Fruit fly (Drosophila melanogaster) whole organism, embryonic: ENCODE data around the gene Mis12.

Experiments
- CG12942 ChIP-seq: fragments of 200-800 bp; sonication (Bioruptor generic); optimal IDR thresholded peaks from 3 replicates; lab custom pipeline; 2016; ENCODE audit warnings: missing biosample characterization, missing genetic modification characterization
- CG15269 ChIP-seq: fragments of 200-800 bp; sonication (Bioruptor generic); optimal IDR thresholded peaks from 2 replicates; lab custom pipeline; 2018; ENCODE audit warnings: missing biosample characterization, mild to moderate bottlenecking, missing genetic modification characterization, moderate library complexity
- CG18476 ChIP-seq: fragments of 200-800 bp; sonication (Bioruptor generic); optimal IDR thresholded peaks from 2 replicates; lab custom pipeline; 2016; ENCODE audit warnings: missing biosample characterization, mild to moderate bottlenecking, missing genetic modification characterization
- CG2889 ChIP-seq: fragments of 200-800 bp; sonication (Bioruptor generic); IDR thresholded peaks from 3 replicates; pipeline ENCODE4 v1.3.6; 2022; ENCODE audit warnings: missing biosample characterization, missing genetic modification characterization
- CG34422 ChIP-seq: fragments of 200-800 bp; sonication (Bioruptor generic); IDR thresholded peaks from 3 replicates; pipeline ENCODE4 v1.3.6; 2022; ENCODE audit warnings: missing biosample characterization, missing genetic modification characterization
- CG4404 ChIP-seq: fragments of 200-800 bp; sonication (Bioruptor generic); IDR thresholded peaks from 2 replicates; pipeline ENCODE4 v1.3.6; 2022; ENCODE audit warnings: missing biosample characterization, missing genetic modification characterization
- CG4707 ChIP-seq: fragments of 200-800 bp; sonication (Bioruptor generic); optimal IDR thresholded peaks from 2 replicates; lab custom pipeline; 2018; ENCODE audit warnings: missing biosample characterization, mild to moderate bottlenecking, missing genetic modification characterization, moderate library complexity
- CG6175 ChIP-seq: fragments of 200-800 bp; sonication (Bioruptor generic); IDR thresholded peaks from 3 replicates; pipeline ENCODE4 v1.3.6; 2022; ENCODE audit warnings: missing biosample characterization, missing genetic modification characterization
- CG6765 ChIP-seq: fragments of 200-800 bp; sonication (Bioruptor generic); optimal IDR thresholded peaks from 3 replicates; lab custom pipeline; 2017; ENCODE audit warnings: missing biosample characterization, mild to moderate bottlenecking, missing genetic modification characterization
- CG7271 ChIP-seq: fragments of 200-800 bp; sonication (Bioruptor generic); optimal IDR thresholded peaks from 2 replicates; lab custom pipeline; 2018; ENCODE audit warnings: missing biosample characterization, mild to moderate bottlenecking, missing genetic modification characterization, moderate library complexity
- CG7987 ChIP-seq: fragments of 200-800 bp; sonication (Bioruptor generic); optimal IDR thresholded peaks from 2 replicates; lab custom pipeline; 2018; ENCODE audit warnings: missing biosample characterization, mild to moderate bottlenecking, missing genetic modification characterization, moderate library complexity
- D19B ChIP-seq: fragments of 200-800 bp; sonication (Bioruptor generic); optimal IDR thresholded peaks from 2 replicates; lab custom pipeline; 2017; ENCODE audit warnings: missing biosample characterization, mild to moderate bottlenecking, missing genetic modification characterization
- Ets65A ChIP-seq: fragments of 200-800 bp; sonication (Bioruptor generic); peaks from one replicate; lab custom pipeline; 2016; ENCODE audit warnings: missing biosample characterization, missing genetic modification characterization
- HLH54F ChIP-seq: fragments of 200-800 bp; sonication (Bioruptor generic); optimal IDR thresholded peaks from 3 replicates; lab custom pipeline; 2016; ENCODE audit warnings: missing biosample characterization, missing genetic modification characterization
- HmgD ChIP-seq: fragments of 200-800 bp; sonication (Bioruptor generic); optimal IDR thresholded peaks from 3 replicates; lab custom pipeline; 2016; ENCODE audit warnings: missing biosample characterization, missing genetic modification characterization
- Hr78 ChIP-seq, 2 experiments: fragments of 200-800 bp in 1 of 2; fragments of >200 bp in 1 of 2; sonication (Bioruptor generic) in 1 of 2; optimal IDR thresholded peaks; 2 replicates each; lab custom pipeline; 2017 to 2019; ENCODE audit warnings: missing biosample characterization in 2 of 2, missing genetic modification characterization in 2 of 2, mild to moderate bottlenecking in 1 of 2, moderate library complexity in 1 of 2
- Jarid2 ChIP-seq: fragments of 200-800 bp; sonication (Bioruptor generic); optimal IDR thresholded peaks from 3 replicates; lab custom pipeline; 2017; ENCODE audit warnings: mild to moderate bottlenecking, missing biosample characterization, missing genetic modification reagents, missing genetic modification characterization
- Oaz ChIP-seq: fragments of 200-800 bp; sonication (Bioruptor generic); IDR thresholded peaks from 2 replicates; pipeline ENCODE4 v1.3.6; 2022; ENCODE audit warnings: missing biosample characterization, missing genetic modification characterization
- Pdp1 ChIP-seq, 2 experiments: fragments of 200-800 bp; sonication (Bioruptor generic); optimal IDR thresholded peaks; 3 replicates each; lab custom pipeline; 2016; ENCODE audit warnings: missing biosample characterization in 2 of 2, missing genetic modification characterization in 2 of 2, mild to moderate bottlenecking in 1 of 2, moderate library complexity in 1 of 2
- Sox102F ChIP-seq: fragments of 200-800 bp; sonication (Bioruptor generic); optimal IDR thresholded peaks from 2 replicates; lab custom pipeline; 2018; ENCODE audit warnings: missing biosample characterization, mild to moderate bottlenecking, missing genetic modification characterization, moderate library complexity
- Taf1 ChIP-seq: fragments of 200-800 bp; sonication (Bioruptor generic); IDR thresholded peaks from 2 replicates; pipeline ENCODE4 v1.3.6; 2022; ENCODE audit warnings: missing biosample characterization, missing genetic modification characterization
- ab ChIP-seq: fragments of 200-800 bp; sonication (Bioruptor generic); optimal IDR thresholded peaks from 2 replicates; lab custom pipeline; 2016; ENCODE audit warnings: missing biosample characterization, missing genetic modification characterization
- abd-A ChIP-seq: fragments of 200-800 bp; sonication (Bioruptor generic); optimal IDR thresholded peaks from 3 replicates; lab custom pipeline; 2019; ENCODE audit warnings: missing biosample characterization, mild to moderate bottlenecking, missing genetic modification characterization, moderate library complexity
- ase ChIP-seq: fragments of 200-800 bp; sonication (Bioruptor generic); IDR thresholded peaks from 3 replicates; pipeline ENCODE4 v1.3.6; 2022; ENCODE audit warnings: missing biosample characterization, missing genetic modification characterization
- cad ChIP-seq: fragments of >200 bp; optimal IDR thresholded peaks from 2 replicates; lab custom pipeline; 2017; ENCODE audit warnings: missing biosample characterization, missing genetic modification characterization
- chinmo ChIP-seq: fragments of 200-800 bp; sonication (Bioruptor generic); IDR thresholded peaks from 4 replicates; pipeline ENCODE4 v1.3.6; 2022; ENCODE audit warnings: missing biosample characterization, missing genetic modification characterization; ENCODE audit not compliant: partially characterized antibody
- crol ChIP-seq: fragments of 200-800 bp; sonication (Bioruptor generic); IDR thresholded peaks from 2 replicates; pipeline ENCODE4 v1.3.6; 2022; ENCODE audit warnings: missing biosample characterization, missing genetic modification characterization
- crp ChIP-seq, 2 experiments: fragments of 200-800 bp; sonication (Bioruptor generic); optimal IDR thresholded peaks; 2 replicates in 1 of 2; 3 replicates in 1 of 2; lab custom pipeline; 2017; ENCODE audit warnings: missing biosample characterization in 2 of 2, missing genetic modification characterization in 2 of 2, mild to moderate bottlenecking in 1 of 2, moderate library complexity in 1 of 2
- ems ChIP-seq: fragments of 200-800 bp; sonication (Bioruptor generic); optimal IDR thresholded peaks from 3 replicates; lab custom pipeline; 2016; ENCODE audit warnings: missing biosample characterization, missing genetic modification characterization
- grn ChIP-seq: fragments of 200-800 bp; sonication (Bioruptor generic); optimal IDR thresholded peaks from 3 replicates; lab custom pipeline; 2017; ENCODE audit warnings: missing biosample characterization, missing genetic modification characterization
- gsb-n ChIP-seq: fragments of 200-800 bp; sonication (Bioruptor generic); optimal IDR thresholded peaks from 3 replicates; lab custom pipeline; 2018; ENCODE audit warnings: missing biosample characterization, mild to moderate bottlenecking, missing genetic modification characterization
- jing ChIP-seq: fragments of 200-800 bp; sonication (Bioruptor generic); optimal IDR thresholded peaks from 2 replicates; lab custom pipeline; 2018; ENCODE audit warnings: missing biosample characterization, mild to moderate bottlenecking, missing genetic modification characterization
- kni ChIP-seq: fragments of 200-800 bp; sonication (Bioruptor generic); optimal IDR thresholded peaks from 3 replicates; lab custom pipeline; 2017; ENCODE audit warnings: mild to moderate bottlenecking, missing biosample characterization, missing genetic modification reagents, missing genetic modification characterization
- ttk ChIP-seq: fragments of 200-800 bp; sonication (Bioruptor generic); IDR thresholded peaks from 2 replicates; pipeline ENCODE4 v2.1.2; 2022; ENCODE audit warnings: missing biosample characterization, missing genetic modification characterization
- vvl ChIP-seq: fragments of 200-800 bp; sonication (Bioruptor generic); IDR thresholded peaks from 2 replicates; pipeline ENCODE4 v1.3.6; 2022; ENCODE audit warnings: missing biosample characterization, missing genetic modification characterization

The Mis12 gene

dm6 chr3L:6919213-6919612, 49.6 kb downstream of the Mis12 start:
- TF ChIP-seq kni (GFP tag; lab: Kevin White, UChicago), result peak; percentile 42
- no peak for TF ChIP-seq CG4404
- TF ChIP-seq CG6175, result peak; percentile 43; the same call in 1 of the 3 replicates
- peak in 1 of 2 experiments; percentile 13 for TF ChIP-seq Hr78 (GFP tag; optimal IDR thresholded peaks at IDR 0.05; lab: Kevin White, UChicago)
- TF ChIP-seq CG7987 (GFP tag; lab: Kevin White, UChicago), result no peak
- no peak for TF ChIP-seq ase (GFP tag; lab: Robert Waterston, UW)
- TF ChIP-seq ttk (GFP tag; lab: Robert Waterston, UW), result 0 out of 2 replicates have a peak, but pooled peaks have one; percentile 15
- TF ChIP-seq vvl, result peak; percentile 95
- peak; percentile 92 for TF ChIP-seq CG4707 (GFP tag; lab: Kevin White, UChicago)
- no peak for TF ChIP-seq Pdp1 (GFP tag; optimal IDR thresholded peaks at IDR 0.05; lab: Kevin White, UChicago)
- TF ChIP-seq CG15269, result no peak
- TF ChIP-seq Sox102F (GFP tag; lab: Kevin White, UChicago), result no peak
- no peak for TF ChIP-seq CG6765
- TF ChIP-seq crol, result 0 out of 2 replicates have a peak, but pooled peaks have one; percentile 24
- TF ChIP-seq CG2889 (GFP tag; lab: Robert Waterston, UW), result no peak
- no peak for TF ChIP-seq jing (GFP tag; lab: Kevin White, UChicago)
- no peak for TF ChIP-seq HmgD (GFP tag; lab: Kevin White, UChicago)
- TF ChIP-seq cad (GFP tag; lab: Kevin White, UChicago), result no peak
- no peak for TF ChIP-seq gsb-n (tag; lab: Kevin White, UChicago)
- no peak for TF ChIP-seq HLH54F
- no peak for TF ChIP-seq CG12942
- TF ChIP-seq ab, result no peak
- TF ChIP-seq Taf1, result no peak
- peak; percentile 45 for TF ChIP-seq abd-A (tag; lab: Kevin White, UChicago)
- 0 out of 4 replicates have a peak, but pooled peaks have one; percentile 7 for TF ChIP-seq chinmo (GFP tag; lab: Robert Waterston, UW)
- peak; percentile 11 for TF ChIP-seq Ets65A (GFP tag; lab: Kevin White, UChicago)
- TF ChIP-seq crp (GFP tag; optimal IDR thresholded peaks at IDR 0.05; lab: Kevin White, UChicago), result no peak
- TF ChIP-seq grn (GFP tag; lab: Kevin White, UChicago), result peak; percentile 72
- TF ChIP-seq Jarid2 (GFP tag; lab: Kevin White, UChicago), result no peak
- no peak for TF ChIP-seq D19B (GFP tag; lab: Kevin White, UChicago)
- TF ChIP-seq ems (GFP tag; lab: Kevin White, UChicago), result no peak
- no peak for TF ChIP-seq CG18476 (GFP tag; lab: Kevin White, UChicago)
- TF ChIP-seq CG34422 (GFP tag; lab: Robert Waterston, UW), result no peak
- no peak for TF ChIP-seq CG7271 (tag; lab: Kevin White, UChicago)
- TF ChIP-seq Oaz (GFP tag; lab: Robert Waterston, UW), result no peak
